Worm (Caenorhabditis elegans) whole organism, L4 larva: ENCODE measurements around the gene col-69.

Experiments
- R02D3.7 ChIP-seq: fragments of 150-350 bp; sonication (generic microtip); optimal IDR thresholded peaks from 3 replicates; lab custom pipeline; 2014; ENCODE audit warnings: missing biosample characterization, missing genetic modification characterization
- ceh-32 ChIP-seq: sonication (generic microtip); optimal IDR thresholded peaks from 2 replicates; lab custom pipeline; 2016; ENCODE audit warnings: mild to moderate bottlenecking, missing genetic modification characterization, missing compliant biosample characterization; ENCODE audit not compliant: poor library complexity
- duxl-1 ChIP-seq: sonication (generic microtip); optimal IDR thresholded peaks from 2 replicates; lab custom pipeline; 2016; ENCODE audit warnings: mild to moderate bottlenecking, missing genetic modification characterization, moderate library complexity, missing compliant biosample characterization; ENCODE audit not compliant: poor library complexity
- fkh-10 ChIP-seq: fragments of 150-350 bp; optimal IDR thresholded peaks from 2 replicates; lab custom pipeline; 2014; ENCODE audit warnings: missing biosample characterization, missing genetic modification reagents, missing genetic modification characterization
- lsy-2 ChIP-seq, 2 experiments: fragments of 150-350 bp in 1 of 2; sonication (generic microtip) in 1 of 2; optimal IDR thresholded peaks; 2 replicates each; lab custom pipeline; 2014 to 2017; ENCODE audit warnings: missing biosample characterization in 2 of 2, missing genetic modification characterization in 2 of 2
- nhr-237 ChIP-seq: sonication (generic microtip); optimal IDR thresholded peaks from 2 replicates; lab custom pipeline; 2017; ENCODE audit warnings: missing biosample characterization, missing genetic modification characterization
- rbr-2 ChIP-seq: sonication (generic microtip); optimal IDR thresholded peaks from 2 replicates; lab custom pipeline; 2016; ENCODE audit warnings: missing genotype, missing genetic modification characterization, missing compliant biosample characterization
- tag-97 ChIP-seq: fragments of 200-800 bp; sonication (Bioruptor generic); IDR thresholded peaks from 2 replicates; pipeline ENCODE4 v1.3.6; 2022; ENCODE audit warnings: missing genetic modification characterization, missing compliant biosample characterization
- unc-62 ChIP-seq, 3 experiments: fragments of 150-350 bp in 1 of 3; sonication (generic microtip); optimal IDR thresholded peaks in 2 of 3; peaks in 1 of 3; 1 replicate in 1 of 3; 2 replicates in 2 of 3; lab custom pipeline; 2014 to 2017; ENCODE audit warnings: missing biosample characterization in 3 of 3, missing genetic modification characterization in 3 of 3, missing genetic modification reagents in 3 of 3, missing genotype in 1 of 3
- ztf-11 ChIP-seq: fragments of 150-350 bp; optimal IDR thresholded peaks from 2 replicates; lab custom pipeline; 2014; ENCODE audit warnings: missing biosample characterization, missing genetic modification characterization

ce11 chrII:290282-290681, 15.3 kb downstream of the col-69 start, which contains the start of gene djr-1.1:
- no peak for TF ChIP-seq duxl-1 (tag; lab: Kevin White, UChicago)
- no peak for TF ChIP-seq rbr-2
- no peak for TF ChIP-seq fkh-10 (GFP tag; lab: Kevin White, UChicago)
- TF ChIP-seq tag-97 (GFP tag; lab: Robert Waterston, UW): no peak
- no peak for TF ChIP-seq R02D3.7 (tag; lab: Kevin White, UChicago)
- TF ChIP-seq lsy-2 (tag; optimal IDR thresholded peaks at IDR 0.05; lab: Kevin White, UChicago): no peak
- TF ChIP-seq nhr-237 (tag; lab: Kevin White, UChicago): no peak
- TF ChIP-seq unc-62 (GFP tag; optimal IDR thresholded peaks at IDR 0.05 in 1 of 2; lab: Kevin White, UChicago): no peak
- TF ChIP-seq unc-62 (tag; optimal IDR thresholded peaks at IDR 0.05; lab: Kevin White, UChicago): no peak
- no peak for TF ChIP-seq ztf-11 (tag; lab: Kevin White, UChicago)
- no peak for TF ChIP-seq ceh-32 (tag; lab: Kevin White, UChicago)
